Fruit fly (Drosophila melanogaster): ENCODE data around the gene Taf3.

Gene Taf3

dm6 chr4:488828-489560 is 22.4 kb upstream of the Taf3 start, which contains the start of gene Asator (continued):
- peak; percentile 8 for TF ChIP-seq fu2 (GFP tag; optimal IDR thresholded peaks at IDR 0.05)
- no peak for TF ChIP-seq CG34422 (GFP tag; IDR thresholded peaks at IDR 0.05)
- peak; percentile 59 for TF ChIP-seq CG6689 (GFP tag; IDR thresholded peaks at IDR 0.05)
- TF ChIP-seq CHES-1-like (GFP tag; optimal IDR thresholded peaks at IDR 0.05), result peak; percentile 46
- TF ChIP-seq CG5953 (GFP tag; IDR thresholded peaks at IDR 0.05), result peak; percentile 25; the same call in 1 of the 2 replicates
- peak; percentile 18 for TF ChIP-seq CG8290 (GFP tag; optimal IDR thresholded peaks at IDR 0.05)
- TF ChIP-seq CG8290 (tag; optimal IDR thresholded peaks at IDR 0.05), result peak in 1 of 2 experiments; percentile 83
- peak; percentile 79 for TF ChIP-seq Xbp1 (GFP tag; optimal IDR thresholded peaks at IDR 0.05)
- TF ChIP-seq CG7745 (tag; optimal IDR thresholded peaks at IDR 0.05), result peak; percentile 0
- peak; percentile 46 for TF ChIP-seq CG34376 (GFP tag; optimal IDR thresholded peaks at IDR 0.05)
- TF ChIP-seq B-H2 (GFP tag; optimal IDR thresholded peaks at IDR 0.05), result peak; percentile 48
- TF ChIP-seq CG31224 (GFP tag; IDR thresholded peaks at IDR 0.05), result no peak
- no peak for TF ChIP-seq br (optimal IDR thresholded peaks at IDR 0.05)
- TF ChIP-seq CG11247 (GFP tag; IDR thresholded peaks at IDR 0.05), result no peak
- TF ChIP-seq exex (tag; optimal IDR thresholded peaks at IDR 0.05), result peak; percentile 14
- TF ChIP-seq Fer1 (GFP tag; optimal IDR thresholded peaks at IDR 0.05), result peak; percentile 75
- 0 out of 4 replicates have a peak, but pooled peaks have one; percentile 50 for TF ChIP-seq chinmo (GFP tag; IDR thresholded peaks at IDR 0.05; ENCODE audit: partially characterized antibody)
- TF ChIP-seq Myb (GFP tag; optimal IDR thresholded peaks at IDR 0.05), result peak; percentile 55
- peak; percentile 58; the same call in 1 of the 3 replicates for TF ChIP-seq Dbx (GFP tag; IDR thresholded peaks at IDR 0.05)
- peak; percentile 61 for TF ChIP-seq CG11504 (tag; optimal IDR thresholded peaks at IDR 0.05)
- TF ChIP-seq Trl (optimal IDR thresholded peaks at IDR 0.05), result no peak
- peak; percentile 78 for TF ChIP-seq Trl (GFP tag; optimal IDR thresholded peaks at IDR 0.05)
- no peak for TF ChIP-seq ato (GFP tag; IDR thresholded peaks at IDR 0.05; ENCODE audit: partially characterized antibody)
- peak; percentile 13 for TF ChIP-seq BtbVII (GFP tag; optimal IDR thresholded peaks at IDR 0.05)
- peak; percentile 61 for TF ChIP-seq Fer3 (tag; optimal IDR thresholded peaks at IDR 0.05)
- peak; percentile 33 to 67 for TF ChIP-seq chif (GFP tag; optimal IDR thresholded peaks at IDR 0.05)
- peak; percentile 49 for TF ChIP-seq CG17385 (GFP tag; optimal IDR thresholded peaks at IDR 0.05)
- peak; percentile 60 to 69 for TF ChIP-seq Pdp1 (GFP tag; optimal IDR thresholded peaks at IDR 0.05)
- TF ChIP-seq Dll (GFP tag; IDR thresholded peaks at IDR 0.05; ENCODE audit: partially characterized antibody), result peak; percentile 45; the same call in 1 of the 4 replicates
- peak; percentile 95 for TF ChIP-seq p53 (GFP tag; optimal IDR thresholded peaks at IDR 0.05)
- peak; percentile 9 for TF ChIP-seq D19B (GFP tag; optimal IDR thresholded peaks at IDR 0.05)
- no peak for TF ChIP-seq CG1832 (GFP tag; optimal IDR thresholded peaks at IDR 0.05)
- peak; percentile 80 for TF ChIP-seq lab (GFP tag; optimal IDR thresholded peaks at IDR 0.05)
- TF ChIP-seq tx (GFP tag; optimal IDR thresholded peaks at IDR 0.05), result peak; percentile 51
- TF ChIP-seq ac (GFP tag; optimal IDR thresholded peaks at IDR 0.05), result no peak
- no peak for TF ChIP-seq yki (optimal IDR thresholded peaks at IDR 0.05)
- TF ChIP-seq CG12769 (tag; optimal IDR thresholded peaks at IDR 0.05), result peak; percentile 70
- TF ChIP-seq PHDP (tag; optimal IDR thresholded peaks at IDR 0.05), result peak; percentile 51
- TF ChIP-seq CG9876 (GFP tag; optimal IDR thresholded peaks at IDR 0.05), result peak; percentile 20
- TF ChIP-seq pb (GFP tag; optimal IDR thresholded peaks at IDR 0.05), result peak; percentile 45
- no peak for TF ChIP-seq CG3407 (GFP tag; optimal IDR thresholded peaks at IDR 0.05)
- TF ChIP-seq CG7839 (tag; optimal IDR thresholded peaks at IDR 0.05), result peak; percentile 54
- peak; percentile 69 for TF ChIP-seq CG2678 (tag; optimal IDR thresholded peaks at IDR 0.05)
- TF ChIP-seq CG1603 (tag; optimal IDR thresholded peaks at IDR 0.05), result peak; percentile 54
- TF ChIP-seq Antp (GFP tag; optimal IDR thresholded peaks at IDR 0.05), result peak; percentile 86
- 0 out of 2 replicates have a peak, but pooled peaks have one; percentile 13 for TF ChIP-seq Ada2b (GFP tag; IDR thresholded peaks at IDR 0.05)
- no peak for TF ChIP-seq ro (GFP tag; IDR thresholded peaks at IDR 0.05)
- TF ChIP-seq Camta (GFP tag; optimal IDR thresholded peaks at IDR 0.05), result peak; percentile 29
- TF ChIP-seq jing (GFP tag; optimal IDR thresholded peaks at IDR 0.05), result no peak
- no peak for TF ChIP-seq Bdp1 (GFP tag; optimal IDR thresholded peaks at IDR 0.05)
